Fruit fly (Drosophila melanogaster) whole organism, embryonic: ENCODE data around the gene et.
A peak's percentile ranks its signal among the peaks of the same experiment; 100 is the strongest.

ENCODE experiments used
- CG11247 ChIP-seq: fragments of 200-800 bp; sonication (Bioruptor generic); IDR thresholded peaks from 2 replicates; pipeline ENCODE4 v1.3.6; 2022; ENCODE audit warnings: missing biosample characterization, missing genetic modification characterization
- CG12299 ChIP-seq: fragments of 200-800 bp; sonication (Bioruptor generic); optimal IDR thresholded peaks from 2 replicates; lab custom pipeline; 2018; ENCODE audit warnings: missing biosample characterization, mild to moderate bottlenecking, missing genetic modification characterization
- CG1233 ChIP-seq: fragments of 200-800 bp; sonication (Bioruptor generic); optimal IDR thresholded peaks from 4 replicates; lab custom pipeline; 2018; ENCODE audit warnings: missing biosample characterization, mild to moderate bottlenecking, missing genetic modification characterization
- CG12769 ChIP-seq: fragments of 200-800 bp; sonication (Bioruptor generic); optimal IDR thresholded peaks from 2 replicates; lab custom pipeline; 2019; ENCODE audit warnings: missing biosample characterization, mild to moderate bottlenecking, missing genetic modification characterization, moderate library complexity
- CG13775 ChIP-seq: fragments of 200-800 bp; sonication (Bioruptor generic); optimal IDR thresholded peaks from 3 replicates; lab custom pipeline; 2017; ENCODE audit warnings: missing biosample characterization, mild to moderate bottlenecking, missing genetic modification characterization
- CG14710 ChIP-seq: fragments of 200-800 bp; sonication (Bioruptor generic); optimal IDR thresholded peaks from 3 replicates; lab custom pipeline; 2019; ENCODE audit warnings: missing biosample characterization, mild to moderate bottlenecking, missing genetic modification characterization, moderate library complexity
- CG17359 ChIP-seq: fragments of 200-800 bp; sonication (Bioruptor generic); optimal IDR thresholded peaks from 3 replicates; lab custom pipeline; 2018; ENCODE audit warnings: missing biosample characterization, mild to moderate bottlenecking, missing genetic modification characterization, moderate library complexity
- CG18764 ChIP-seq: fragments of 200-800 bp; sonication (Bioruptor generic); optimal IDR thresholded peaks from 3 replicates; lab custom pipeline; 2016; ENCODE audit warnings: missing biosample characterization, missing genetic modification characterization
- CG2199 ChIP-seq: fragments of 200-800 bp; sonication (Bioruptor generic); IDR thresholded peaks from 3 replicates; pipeline ENCODE4 v1.3.6; 2022; ENCODE audit warnings: missing biosample characterization, missing genetic modification characterization
- CG2678 ChIP-seq: fragments of 200-800 bp; sonication (Bioruptor generic); optimal IDR thresholded peaks from 3 replicates; lab custom pipeline; 2019; ENCODE audit warnings: missing biosample characterization, mild to moderate bottlenecking, missing genetic modification characterization, moderate library complexity
- CG32767 ChIP-seq: fragments of 200-800 bp; sonication (Bioruptor generic); IDR thresholded peaks from 2 replicates; pipeline ENCODE4 v1.3.6; 2022; ENCODE audit warnings: missing biosample characterization, missing genetic modification characterization
- CG3281 ChIP-seq: fragments of 200-800 bp; sonication (Bioruptor generic); optimal IDR thresholded peaks from 3 replicates; lab custom pipeline; 2017; ENCODE audit warnings: missing biosample characterization, mild to moderate bottlenecking, missing genetic modification characterization
- CG4360 ChIP-seq: fragments of 200-800 bp; sonication (Bioruptor generic); IDR thresholded peaks from 2 replicates; pipeline ENCODE4 v1.3.6; 2022; ENCODE audit warnings: missing biosample characterization, missing genetic modification characterization
- CG43689 ChIP-seq: fragments of 200-800 bp; sonication (Bioruptor generic); IDR thresholded peaks from 2 replicates; pipeline ENCODE4 v1.3.6; 2022; ENCODE audit warnings: missing biosample characterization, missing genetic modification characterization
- CG6254 ChIP-seq: fragments of 200-800 bp; sonication (Bioruptor generic); optimal IDR thresholded peaks from 3 replicates; lab custom pipeline; 2017; ENCODE audit warnings: mild to moderate bottlenecking, missing biosample characterization, missing genetic modification reagents, missing genetic modification characterization
- CG6854 ChIP-seq: fragments of 200-800 bp; sonication (Bioruptor generic); optimal IDR thresholded peaks from 3 replicates; lab custom pipeline; 2017; ENCODE audit warnings: missing biosample characterization, mild to moderate bottlenecking, missing genetic modification characterization
- CG7963 ChIP-seq: fragments of 200-800 bp; sonication (Bioruptor generic); IDR thresholded peaks from 3 replicates; pipeline ENCODE4 v1.3.6; 2022; ENCODE audit warnings: missing biosample characterization, missing genetic modification characterization; ENCODE audit not compliant: partially characterized antibody
- CG9437 ChIP-seq: fragments of 200-800 bp; sonication (Bioruptor generic); optimal IDR thresholded peaks from 2 replicates; lab custom pipeline; 2018; ENCODE audit warnings: missing biosample characterization, mild to moderate bottlenecking, missing genetic modification characterization
- CG9797 ChIP-seq: fragments of 200-800 bp; sonication (Bioruptor generic); optimal IDR thresholded peaks from 3 replicates; lab custom pipeline; 2018; ENCODE audit warnings: missing biosample characterization, mild to moderate bottlenecking, missing genetic modification characterization
- Camta ChIP-seq: fragments of 200-800 bp; sonication (Bioruptor generic); optimal IDR thresholded peaks from 2 replicates; lab custom pipeline; 2016; ENCODE audit warnings: missing biosample characterization, missing genetic modification characterization
- Deaf1 ChIP-seq: fragments of 200-800 bp; optimal IDR thresholded peaks from 3 replicates; lab custom pipeline; 2019; ENCODE audit warnings: missing biosample characterization, mild to moderate bottlenecking, missing genetic modification characterization, moderate library complexity
- Hsf ChIP-seq: fragments of 200-800 bp; sonication (Bioruptor generic); optimal IDR thresholded peaks from 3 replicates; lab custom pipeline; 2016; ENCODE audit warnings: missing biosample characterization, missing genetic modification characterization
- Max ChIP-seq: fragments of 200-800 bp; sonication (Bioruptor generic); optimal IDR thresholded peaks from 2 replicates; lab custom pipeline; 2016; ENCODE audit warnings: missing biosample characterization, mild to moderate bottlenecking, missing genetic modification characterization
- NC2β ChIP-seq: fragments of 200-800 bp; sonication (Bioruptor generic); optimal IDR thresholded peaks from 2 replicates; lab custom pipeline; 2016; ENCODE audit warnings: missing biosample characterization, missing genetic modification characterization
- Oaz ChIP-seq: fragments of 200-800 bp; sonication (Bioruptor generic); IDR thresholded peaks from 2 replicates; pipeline ENCODE4 v1.3.6; 2022; ENCODE audit warnings: missing biosample characterization, missing genetic modification characterization
- Poxn ChIP-seq: fragments of 200-800 bp; sonication (Bioruptor generic); IDR thresholded peaks from 2 replicates; pipeline ENCODE4 v1.3.6; 2022; ENCODE audit warnings: missing biosample characterization, missing genetic modification characterization
- Usf ChIP-seq: fragments of 200-800 bp; sonication (Bioruptor generic); optimal IDR thresholded peaks from 2 replicates; lab custom pipeline; 2017; ENCODE audit warnings: missing genotype, missing biosample characterization, missing genetic modification characterization
- abd-A ChIP-seq: fragments of 200-800 bp; sonication (Bioruptor generic); optimal IDR thresholded peaks from 3 replicates; lab custom pipeline; 2019; ENCODE audit warnings: missing biosample characterization, mild to moderate bottlenecking, missing genetic modification characterization, moderate library complexity
- ap ChIP-seq: fragments of 200-800 bp; sonication (Bioruptor generic); IDR thresholded peaks from 2 replicates; pipeline ENCODE4 v1.3.6; 2022; ENCODE audit warnings: missing biosample characterization, missing genetic modification characterization
- ase ChIP-seq: fragments of 200-800 bp; sonication (Bioruptor generic); IDR thresholded peaks from 3 replicates; pipeline ENCODE4 v1.3.6; 2022; ENCODE audit warnings: missing biosample characterization, missing genetic modification characterization
- bsh ChIP-seq, 2 experiments: fragments of 200-800 bp; sonication (Bioruptor generic); optimal IDR thresholded peaks; 2 replicates each; lab custom pipeline; 2017 to 2018; ENCODE audit warnings: mild to moderate bottlenecking in 2 of 2, missing biosample characterization in 2 of 2, missing genetic modification characterization in 2 of 2, moderate library complexity in 1 of 2
- caup ChIP-seq: fragments of 200-800 bp; sonication (Bioruptor generic); optimal IDR thresholded peaks from 3 replicates; lab custom pipeline; 2017; ENCODE audit warnings: missing biosample characterization, mild to moderate bottlenecking, missing genetic modification characterization, moderate library complexity; ENCODE audit not compliant: severe bottlenecking
- dati ChIP-seq: fragments of 200-800 bp; sonication (Bioruptor generic); IDR thresholded peaks from 2 replicates; pipeline ENCODE4 v1.3.6; 2022; ENCODE audit warnings: missing biosample characterization, missing genetic modification characterization
- gce ChIP-seq: fragments of 200-800 bp; sonication (Bioruptor generic); IDR thresholded peaks from 3 replicates; pipeline ENCODE4 v1.3.6; 2022; ENCODE audit warnings: missing biosample characterization, missing genetic modification characterization
- grau ChIP-seq: fragments of 200-800 bp; optimal IDR thresholded peaks from 3 replicates; lab custom pipeline; 2019; ENCODE audit warnings: missing biosample characterization, mild to moderate bottlenecking, missing genetic modification characterization, moderate library complexity
- ind ChIP-seq: fragments of 200-800 bp; sonication (Bioruptor generic); optimal IDR thresholded peaks from 3 replicates; lab custom pipeline; 2016; ENCODE audit warnings: missing biosample characterization, missing genetic modification characterization
- inv ChIP-seq: fragments of 200-800 bp; sonication (Bioruptor generic); IDR thresholded peaks from 2 replicates; pipeline ENCODE4 v1.3.6; 2022; ENCODE audit warnings: missing biosample characterization, missing genetic modification characterization; ENCODE audit not compliant: partially characterized antibody
- jigr1 ChIP-seq: fragments of 200-800 bp; sonication (Bioruptor generic); IDR thresholded peaks from 3 replicates; pipeline ENCODE4 v1.3.6; 2022; ENCODE audit warnings: missing biosample characterization, missing genetic modification characterization
- jumu ChIP-seq: fragments of 200-800 bp; sonication (Bioruptor generic); optimal IDR thresholded peaks from 3 replicates; lab custom pipeline; 2016; ENCODE audit warnings: missing biosample characterization, missing genetic modification characterization
- luna ChIP-seq: fragments of 200-800 bp; sonication (Bioruptor generic); optimal IDR thresholded peaks from 2 replicates; lab custom pipeline; 2016; ENCODE audit warnings: missing biosample characterization, missing genetic modification characterization
- mld ChIP-seq: fragments of 200-800 bp; sonication (Bioruptor generic); IDR thresholded peaks from 3 replicates; pipeline ENCODE4 v1.3.6; 2022; ENCODE audit warnings: missing biosample characterization, missing genetic modification characterization; ENCODE audit not compliant: partially characterized antibody
- nerfin-1 ChIP-seq: fragments of 200-800 bp; sonication (Bioruptor generic); optimal IDR thresholded peaks from 3 replicates; lab custom pipeline; 2019; ENCODE audit warnings: missing biosample characterization, mild to moderate bottlenecking, missing genetic modification characterization, moderate library complexity
- odd ChIP-seq: fragments of 200-800 bp; sonication (Bioruptor generic); optimal IDR thresholded peaks from 2 replicates; lab custom pipeline; 2017; ENCODE audit warnings: missing biosample characterization, mild to moderate bottlenecking, missing genetic modification characterization
- p53 ChIP-seq: fragments of 200-800 bp; sonication (Bioruptor generic); optimal IDR thresholded peaks from 2 replicates; lab custom pipeline; 2016; ENCODE audit warnings: missing biosample characterization, missing genetic modification characterization
- repo ChIP-seq: fragments of 200-800 bp; sonication (Bioruptor generic); optimal IDR thresholded peaks from 2 replicates; lab custom pipeline; 2016; ENCODE audit warnings: missing biosample characterization, missing genetic modification characterization
- rib ChIP-seq: fragments of 200-800 bp; sonication (Bioruptor generic); IDR thresholded peaks from 2 replicates; pipeline ENCODE4 v1.3.6; 2022; ENCODE audit warnings: missing biosample characterization, missing genetic modification characterization
- row ChIP-seq: fragments of 200-800 bp; sonication (Bioruptor generic); IDR thresholded peaks from 3 replicates; pipeline ENCODE4 v1.3.6; 2022; ENCODE audit warnings: missing biosample characterization, missing genetic modification characterization
- sima ChIP-seq: fragments of 200-800 bp; sonication (Bioruptor generic); optimal IDR thresholded peaks from 2 replicates; lab custom pipeline; 2016; ENCODE audit warnings: missing biosample characterization, missing genetic modification characterization
- sob ChIP-seq: fragments of 200-800 bp; sonication (Bioruptor generic); IDR thresholded peaks from 2 replicates; pipeline ENCODE4 v1.3.6; 2022; ENCODE audit warnings: missing biosample characterization, missing genetic modification characterization
- stc ChIP-seq: fragments of 200-800 bp; sonication (Bioruptor generic); IDR thresholded peaks from 2 replicates; pipeline ENCODE4 v1.3.6; 2022; ENCODE audit warnings: missing biosample characterization, missing genetic modification characterization
- sug ChIP-seq: fragments of 200-800 bp; optimal IDR thresholded peaks from 2 replicates; lab custom pipeline; 2019; ENCODE audit warnings: missing biosample characterization, mild to moderate bottlenecking, missing genetic modification characterization, moderate library complexity

The et gene

DNA sequence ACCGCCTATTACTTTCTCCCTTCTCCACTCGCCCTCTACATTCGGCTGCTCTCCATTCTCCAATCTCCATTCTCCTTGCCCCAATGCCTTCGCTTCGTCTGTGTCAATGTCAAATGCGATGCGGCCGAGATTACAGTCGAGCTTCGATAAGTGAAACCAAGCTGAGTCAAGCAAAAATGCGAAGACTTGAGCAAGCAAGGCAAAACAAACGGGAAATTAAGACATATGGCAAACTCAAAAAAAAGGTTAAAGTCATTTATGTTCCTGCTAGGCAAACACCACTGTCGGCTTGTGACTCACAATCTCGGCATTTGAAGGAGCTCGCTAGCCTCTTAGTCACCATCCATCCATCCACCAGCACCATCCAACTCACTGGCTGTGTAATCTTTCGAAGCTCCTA, 7.3 kb downstream of the et start (continued):
- peak; percentile 88 for TF ChIP-seq stc (GFP tag; lab: Robert Waterston, UW)
- peak; percentile 98 for TF ChIP-seq row (GFP tag; lab: Robert Waterston, UW)
- TF ChIP-seq CG12299 (tag; lab: Kevin White, UChicago), result peak; percentile 94
- peak; percentile 97 for TF ChIP-seq Camta (GFP tag; lab: Kevin White, UChicago)
- peak; percentile 94 for TF ChIP-seq repo (GFP tag; lab: Kevin White, UChicago)
- TF ChIP-seq CG2199 (GFP tag; lab: Robert Waterston, UW), result peak; percentile 88; the same call in 2 of the 3 replicates
- TF ChIP-seq CG43689 (GFP tag; lab: Robert Waterston, UW), result peak; percentile 92
- TF ChIP-seq ind (GFP tag; lab: Kevin White, UChicago), result peak; percentile 96
- peak; percentile 93 for TF ChIP-seq CG11247 (GFP tag; lab: Robert Waterston, UW)
- peak; percentile 75 for TF ChIP-seq sima (GFP tag; lab: Kevin White, UChicago)
- TF ChIP-seq abd-A (tag; lab: Kevin White, UChicago), result no peak
- peak; percentile 87 for TF ChIP-seq rib (GFP tag; lab: Robert Waterston, UW)
- no peak for TF ChIP-seq mld (GFP tag; lab: Robert Waterston, UW)
- peak; percentile 91 for TF ChIP-seq CG6254
- peak; percentile 87 for TF ChIP-seq nerfin-1 (tag; lab: Kevin White, UChicago)
- peak; percentile 98 for TF ChIP-seq CG12769 (tag; lab: Kevin White, UChicago)
- TF ChIP-seq CG9797 (GFP tag; lab: Kevin White, UChicago), result peak; percentile 23
- peak; percentile 88 for TF ChIP-seq CG32767
- peak; percentile 77 for TF ChIP-seq Deaf1 (tag; lab: Kevin White, UChicago)
- peak; percentile 91 for TF ChIP-seq ap (GFP tag; lab: Robert Waterston, UW)
- TF ChIP-seq luna (GFP tag; lab: Kevin White, UChicago), result peak; percentile 92
- peak; percentile 100 for TF ChIP-seq grau (tag; lab: Kevin White, UChicago)
- peak; percentile 98 for TF ChIP-seq jumu
- peak; percentile 91 for TF ChIP-seq CG18764 (GFP tag; lab: Kevin White, UChicago)
- peak; percentile 91 for TF ChIP-seq CG1233
- TF ChIP-seq dati (GFP tag; lab: Robert Waterston, UW), result peak; percentile 79
- TF ChIP-seq CG2678 (tag; lab: Kevin White, UChicago), result peak; percentile 95
- peak; percentile 94 for TF ChIP-seq sug (tag; lab: Kevin White, UChicago)
- TF ChIP-seq Poxn (GFP tag; lab: Robert Waterston, UW), result peak; percentile 85
- peak; percentile 95 for TF ChIP-seq sob
- TF ChIP-seq CG14710, result peak; percentile 92
- peak; percentile 89 for TF ChIP-seq gce (GFP tag; lab: Robert Waterston, UW)
- TF ChIP-seq p53 (GFP tag; lab: Kevin White, UChicago), result peak; percentile 95
- peak; percentile 46; the same call in 1 of the 2 replicates for TF ChIP-seq CG4360
- TF ChIP-seq jigr1 (GFP tag; lab: Robert Waterston, UW), result peak; percentile 64; the same call in 2 of the 3 replicates
- TF ChIP-seq Usf (GFP tag; lab: Kevin White, UChicago), result peak; percentile 97
- peak; percentile 90 for TF ChIP-seq caup (GFP tag; lab: Kevin White, UChicago)
- peak; percentile 87 for TF ChIP-seq CG3281 (GFP tag; lab: Kevin White, UChicago)
- peak; percentile 97 for TF ChIP-seq NC2β (GFP tag; lab: Kevin White, UChicago)
- TF ChIP-seq CG13775, result peak; percentile 93
- TF ChIP-seq ase, result peak; percentile 86
- TF ChIP-seq CG17359, result peak; percentile 93
- TF ChIP-seq CG7963 (GFP tag; lab: Robert Waterston, UW), result no peak
- peak; percentile 88 for TF ChIP-seq Max (GFP tag; lab: Kevin White, UChicago)
- TF ChIP-seq odd (GFP tag; lab: Kevin White, UChicago), result peak; percentile 91
- peak; percentile 92 for TF ChIP-seq Oaz (GFP tag; lab: Robert Waterston, UW)
- TF ChIP-seq Hsf (GFP tag; lab: Kevin White, UChicago), result peak; percentile 97
- TF ChIP-seq CG6854 (GFP tag; lab: Kevin White, UChicago), result peak; percentile 79
- no peak for TF ChIP-seq inv
- peak; percentile 97 to 98 for TF ChIP-seq bsh (GFP tag; optimal IDR thresholded peaks at IDR 0.05; lab: Kevin White, UChicago)
- TF ChIP-seq CG9437 (GFP tag; lab: Kevin White, UChicago), result peak; percentile 86
